Fruit fly (Drosophila melanogaster): ENCODE data around the gene Cyp4ac3.

The Cyp4ac3 gene

DNA sequence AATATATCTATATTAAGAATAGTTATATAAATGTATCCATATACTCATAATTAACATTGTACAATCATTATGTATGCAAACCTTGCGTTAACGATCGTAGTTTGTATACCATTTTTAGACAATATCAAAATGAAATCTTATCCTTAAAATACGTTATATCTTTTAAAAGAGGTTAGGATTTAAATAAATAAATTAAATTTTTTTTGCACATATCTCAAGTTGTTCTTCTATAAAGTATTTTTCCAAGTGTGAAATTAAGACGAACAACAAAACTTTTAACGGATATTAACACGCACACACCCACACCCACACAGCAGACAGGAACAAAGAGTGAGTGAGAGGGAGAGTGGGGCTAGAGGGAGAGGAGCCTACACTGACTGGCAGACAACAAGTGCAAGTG is 21.6 kb downstream of the Cyp4ac3 start:
- TF ChIP-seq dl (GFP tag; optimal IDR thresholded peaks at IDR 0.05; ENCODE audit: insufficient read depth in 1 of 2, partially characterized antibody in 2 of 2) (no peak), rgr (GFP tag; optimal IDR thresholded peaks at IDR 0.05) (peak; percentile 9), N (GFP tag; optimal IDR thresholded peaks at IDR 0.05) (no peak), lola (GFP tag; optimal IDR thresholded peaks at IDR 0.05) (no peak), sage (GFP tag; optimal IDR thresholded peaks at IDR 0.05) (no peak), psq (GFP tag; optimal IDR thresholded peaks at IDR 0.05) (peak; percentile 1), sv (GFP tag; optimal IDR thresholded peaks at IDR 0.05) (no peak), OdsH (GFP tag; optimal IDR thresholded peaks at IDR 0.05) (peak; percentile 37), fru (GFP tag; optimal IDR thresholded peaks at IDR 0.05) (peak; percentile 33), HLH106 (tag; optimal IDR thresholded peaks at IDR 0.05) (peak; percentile 15), tai (GFP tag; optimal IDR thresholded peaks at IDR 0.05) (no peak), Sp1 (GFP tag; optimal IDR thresholded peaks at IDR 0.05) (peak; percentile 58), CrebA (GFP tag; optimal IDR thresholded peaks at IDR 0.05; ENCODE audit: borderline replicate concordance) (no peak), foxo (GFP tag; optimal IDR thresholded peaks at IDR 0.05) (peak in 1 of 2 experiments; percentile 29), Mio (GFP tag; optimal IDR thresholded peaks at IDR 0.05) (no peak), h (GFP tag; optimal IDR thresholded peaks at IDR 0.05) (peak; percentile 9), ey (GFP tag; optimal IDR thresholded peaks at IDR 0.05) (no peak)

DNA sequence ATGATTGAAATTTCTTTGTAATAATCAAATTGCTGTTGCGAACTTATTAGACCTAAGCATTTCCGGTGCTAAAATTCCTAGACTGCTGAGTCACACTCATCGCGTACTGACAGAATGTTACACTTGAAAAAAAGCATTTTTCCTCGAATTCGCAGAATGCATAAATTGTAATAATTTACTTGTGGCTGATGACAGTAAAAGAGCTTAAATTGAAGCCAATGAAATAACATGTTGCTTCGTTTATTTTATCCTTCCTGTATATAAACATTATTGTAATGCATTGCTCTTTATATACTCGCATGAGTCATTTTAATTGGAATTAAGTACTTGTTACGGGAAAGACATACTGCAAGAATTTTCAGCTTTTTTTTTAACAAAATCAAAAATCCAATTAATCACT is 22.2 kb downstream of the Cyp4ac3 start:
- no peak for TF ChIP-seq Hr83 (GFP tag; optimal IDR thresholded peaks at IDR 0.05; ENCODE audit: poor library complexity, severe bottlenecking)
- TF ChIP-seq CG32264 (GFP tag; optimal IDR thresholded peaks at IDR 0.05): no peak
- no peak for TF ChIP-seq dsf (GFP tag; optimal IDR thresholded peaks at IDR 0.05; ENCODE audit: borderline replicate concordance)
- TF ChIP-seq Jra (GFP tag; optimal IDR thresholded peaks at IDR 0.05): no peak
- TF ChIP-seq Dif (GFP tag; optimal IDR thresholded peaks at IDR 0.05; ENCODE audit: partially characterized antibody): no peak
- no peak for TF ChIP-seq br (GFP tag; optimal IDR thresholded peaks at IDR 0.05)
- TF ChIP-seq Abd-B (GFP tag; optimal IDR thresholded peaks at IDR 0.05): no peak
- peak; percentile 43 for TF ChIP-seq tai (GFP tag; optimal IDR thresholded peaks at IDR 0.05)
- no peak for TF ChIP-seq Hr78 (GFP tag; optimal IDR thresholded peaks at IDR 0.05)
- no peak for TF ChIP-seq CrebA (GFP tag; optimal IDR thresholded peaks at IDR 0.05; ENCODE audit: borderline replicate concordance)
- TF ChIP-seq GATAd (GFP tag; optimal IDR thresholded peaks at IDR 0.05): no peak
- peak; percentile 15 for TF ChIP-seq h (GFP tag; optimal IDR thresholded peaks at IDR 0.05)
- TF ChIP-seq fru (GFP tag; optimal IDR thresholded peaks at IDR 0.05): no peak
- TF ChIP-seq foxo (GFP tag; optimal IDR thresholded peaks at IDR 0.05): peak in 1 of 2 experiments; percentile 31
- no peak for TF ChIP-seq lola (GFP tag; optimal IDR thresholded peaks at IDR 0.05)
- peak; percentile 21 for TF ChIP-seq rgr (GFP tag; optimal IDR thresholded peaks at IDR 0.05)
- TF ChIP-seq Vsx2 (GFP tag; optimal IDR thresholded peaks at IDR 0.05; ENCODE audit: partially characterized antibody): no peak
- no peak for TF ChIP-seq jim (GFP tag; optimal IDR thresholded peaks at IDR 0.05)
- TF ChIP-seq pan (optimal IDR thresholded peaks at IDR 0.05): no peak
- no peak for TF ChIP-seq psq (GFP tag; optimal IDR thresholded peaks at IDR 0.05)
- no peak for TF ChIP-seq woc (GFP tag; optimal IDR thresholded peaks at IDR 0.05)
- no peak for TF ChIP-seq dmrt93B (GFP tag; optimal IDR thresholded peaks at IDR 0.05)
- no peak for TF ChIP-seq Myc (optimal IDR thresholded peaks at IDR 0.05)
- no peak for TF ChIP-seq CG9705 (GFP tag; optimal IDR thresholded peaks at IDR 0.05)
- TF ChIP-seq usp (GFP tag; optimal IDR thresholded peaks at IDR 0.05): no peak
- TF ChIP-seq dl (GFP tag; optimal IDR thresholded peaks at IDR 0.05; ENCODE audit: insufficient read depth in 1 of 2, partially characterized antibody in 2 of 2): no peak
- TF ChIP-seq N (GFP tag; optimal IDR thresholded peaks at IDR 0.05): no peak
- TF ChIP-seq brk (GFP tag; optimal IDR thresholded peaks at IDR 0.05): no peak
- no peak for TF ChIP-seq sv (GFP tag; optimal IDR thresholded peaks at IDR 0.05)
- no peak for TF ChIP-seq Mio (GFP tag; optimal IDR thresholded peaks at IDR 0.05)
- TF ChIP-seq Sp1 (GFP tag; optimal IDR thresholded peaks at IDR 0.05): no peak
- TF ChIP-seq ey (GFP tag; optimal IDR thresholded peaks at IDR 0.05): no peak
- TF ChIP-seq HLH106 (tag; optimal IDR thresholded peaks at IDR 0.05): peak; percentile 33
- no peak for TF ChIP-seq Dfd (GFP tag; optimal IDR thresholded peaks at IDR 0.05)
- TF ChIP-seq Hnf4 (GFP tag; optimal IDR thresholded peaks at IDR 0.05): no peak

DNA sequence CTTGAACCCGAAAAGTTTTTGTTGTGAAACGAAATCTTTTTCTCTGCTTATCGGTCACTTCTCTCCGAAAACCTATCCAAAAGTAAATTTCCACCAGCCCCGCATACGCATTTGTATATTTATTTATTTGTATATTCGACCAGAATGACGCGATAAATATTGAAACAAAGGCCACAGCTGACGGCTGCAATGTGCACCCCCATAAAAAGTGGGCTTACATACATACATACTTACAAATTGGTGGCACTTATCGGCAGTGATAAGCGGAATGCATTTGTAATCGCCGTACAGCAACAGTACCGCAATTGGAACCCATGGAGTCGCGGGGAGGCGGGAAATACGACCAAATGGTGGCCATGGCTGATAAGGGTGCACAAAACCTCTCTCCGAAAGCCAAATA is 22.9 kb downstream of the Cyp4ac3 start:
- TF ChIP-seq Abd-B (GFP tag; optimal IDR thresholded peaks at IDR 0.05): no peak
- no peak for TF ChIP-seq sv (GFP tag; optimal IDR thresholded peaks at IDR 0.05)
- TF ChIP-seq Hr83 (GFP tag; optimal IDR thresholded peaks at IDR 0.05; ENCODE audit: poor library complexity, severe bottlenecking): peak; percentile 39
- TF ChIP-seq Myc (optimal IDR thresholded peaks at IDR 0.05): no peak
- no peak for TF ChIP-seq fru (GFP tag; optimal IDR thresholded peaks at IDR 0.05)
- no peak for TF ChIP-seq Vsx2 (GFP tag; optimal IDR thresholded peaks at IDR 0.05; ENCODE audit: partially characterized antibody)
- TF ChIP-seq woc (GFP tag; optimal IDR thresholded peaks at IDR 0.05): no peak
- no peak for TF ChIP-seq Dfd (GFP tag; optimal IDR thresholded peaks at IDR 0.05)
- TF ChIP-seq Sp1 (GFP tag; optimal IDR thresholded peaks at IDR 0.05): no peak
- no peak for TF ChIP-seq CG32264 (GFP tag; optimal IDR thresholded peaks at IDR 0.05)
- no peak for TF ChIP-seq usp (GFP tag; optimal IDR thresholded peaks at IDR 0.05)
- no peak for TF ChIP-seq jim (GFP tag; optimal IDR thresholded peaks at IDR 0.05)
- TF ChIP-seq ey (GFP tag; optimal IDR thresholded peaks at IDR 0.05): no peak
- TF ChIP-seq GATAd (GFP tag; optimal IDR thresholded peaks at IDR 0.05): no peak
- TF ChIP-seq h (GFP tag; optimal IDR thresholded peaks at IDR 0.05): peak; percentile 43
- TF ChIP-seq brk (GFP tag; optimal IDR thresholded peaks at IDR 0.05): no peak
- no peak for TF ChIP-seq OdsH (GFP tag; optimal IDR thresholded peaks at IDR 0.05)
- no peak for TF ChIP-seq Mio (GFP tag; optimal IDR thresholded peaks at IDR 0.05)
- TF ChIP-seq dl (GFP tag; optimal IDR thresholded peaks at IDR 0.05; ENCODE audit: insufficient read depth in 1 of 2, partially characterized antibody in 2 of 2): no peak
- TF ChIP-seq tai (GFP tag; optimal IDR thresholded peaks at IDR 0.05): no peak
- peak; percentile 30 for TF ChIP-seq br (GFP tag; optimal IDR thresholded peaks at IDR 0.05)
- no peak for TF ChIP-seq N (GFP tag; optimal IDR thresholded peaks at IDR 0.05)
- peak; percentile 51 for TF ChIP-seq Jra (GFP tag; optimal IDR thresholded peaks at IDR 0.05)
- no peak for TF ChIP-seq HLH106 (tag; optimal IDR thresholded peaks at IDR 0.05)
- TF ChIP-seq Rel (GFP tag; optimal IDR thresholded peaks at IDR 0.05): peak; percentile 21
- TF ChIP-seq Rel (tag; optimal IDR thresholded peaks at IDR 0.05): peak; percentile 92
- no peak for TF ChIP-seq pan (optimal IDR thresholded peaks at IDR 0.05)
- TF ChIP-seq dmrt93B (GFP tag; optimal IDR thresholded peaks at IDR 0.05): no peak
- TF ChIP-seq CrebA (GFP tag; optimal IDR thresholded peaks at IDR 0.05; ENCODE audit: borderline replicate concordance): peak; percentile 76
- TF ChIP-seq sage (GFP tag; optimal IDR thresholded peaks at IDR 0.05): no peak
- TF ChIP-seq lola (GFP tag; optimal IDR thresholded peaks at IDR 0.05): no peak
- no peak for TF ChIP-seq Hr78 (GFP tag; optimal IDR thresholded peaks at IDR 0.05)
- peak; percentile 47 for TF ChIP-seq Hnf4 (GFP tag; optimal IDR thresholded peaks at IDR 0.05)
- TF ChIP-seq psq (GFP tag; optimal IDR thresholded peaks at IDR 0.05): no peak
- TF ChIP-seq Dif (GFP tag; optimal IDR thresholded peaks at IDR 0.05; ENCODE audit: partially characterized antibody): no peak
- no peak for TF ChIP-seq rgr (GFP tag; optimal IDR thresholded peaks at IDR 0.05)

All from whole organism, wandering third instar larva.